Worm (Caenorhabditis elegans) whole organism, L4 larva: ENCODE measurements around the gene C08G5.6.

Source experiments
- Y105C5A.15 ChIP-seq: fragments of 200-800 bp; sonication (Bioruptor generic); IDR thresholded peaks from 2 replicates; pipeline ENCODE4 v1.3.6; 2022; ENCODE audit warnings: missing genetic modification characterization, missing compliant biosample characterization
- Y48G9A.11 ChIP-seq: fragments of 200-800 bp; sonication (Bioruptor generic); IDR thresholded peaks from 2 replicates; pipeline ENCODE4 v1.3.6; 2022; ENCODE audit warnings: missing genetic modification reagents, missing genetic modification characterization, missing compliant biosample characterization
- Y5F2A.4 ChIP-seq: fragments of 200-800 bp; sonication (Bioruptor generic); optimal IDR thresholded peaks from 2 replicates; lab custom pipeline; 2018; ENCODE audit warnings: mild to moderate bottlenecking, missing genetic modification characterization, missing compliant biosample characterization
- Y75B8A.6 ChIP-seq: fragments of 200-800 bp; sonication (Bioruptor generic); IDR thresholded peaks from 2 replicates; pipeline ENCODE4 v1.3.6; 2022; ENCODE audit warnings: missing genetic modification reagents, missing genetic modification characterization, missing compliant biosample characterization
- aha-1 ChIP-seq: fragments of 150-350 bp; peaks from one replicate; lab custom pipeline; 2014; ENCODE audit warnings: missing biosample characterization, missing genetic modification characterization
- aly-2 ChIP-seq: sonication (generic microtip); optimal IDR thresholded peaks from 2 replicates; lab custom pipeline; 2018; ENCODE audit warnings: missing biosample characterization, missing genetic modification characterization
- ceh-32 ChIP-seq: sonication (generic microtip); optimal IDR thresholded peaks from 2 replicates; lab custom pipeline; 2016; ENCODE audit warnings: mild to moderate bottlenecking, missing genetic modification characterization, missing compliant biosample characterization; ENCODE audit not compliant: poor library complexity
- ceh-44 ChIP-seq: fragments of 200-800 bp; sonication (Bioruptor generic); IDR thresholded peaks from 2 replicates; pipeline ENCODE4 v1.3.6; 2022; ENCODE audit warnings: missing genetic modification reagents, missing genetic modification characterization, missing compliant biosample characterization
- ceh-82 ChIP-seq: sonication (generic microtip); optimal IDR thresholded peaks from 2 replicates; lab custom pipeline; 2017; ENCODE audit warnings: missing biosample characterization, missing genetic modification characterization
- daf-16 ChIP-seq, 3 experiments: sonication (generic microtip); optimal IDR thresholded peaks; 2 replicates each; lab custom pipeline; 2016 to 2017; ENCODE audit warnings: missing genetic modification characterization in 3 of 3, missing genetic modification reagents in 3 of 3, mild to moderate bottlenecking in 2 of 3, missing compliant biosample characterization in 2 of 3, missing biosample characterization in 1 of 3, moderate library complexity in 1 of 3
- daf-19 ChIP-seq: fragments of 200-800 bp; sonication (Bioruptor generic); conservative IDR thresholded peaks from 2 replicates; pipeline ENCODE4 v1.3.6; 2022; ENCODE audit warnings: missing genetic modification characterization, missing compliant biosample characterization
- dmd-8 ChIP-seq: fragments of 200-800 bp; sonication (Bioruptor generic); IDR thresholded peaks from 2 replicates; pipeline ENCODE4 v1.3.6; 2022; ENCODE audit warnings: missing genetic modification characterization, missing compliant biosample characterization
- dmd-9 ChIP-seq: fragments of 200-800 bp; sonication (Bioruptor generic); IDR thresholded peaks from 2 replicates; pipeline ENCODE4 v1.3.6; 2022; ENCODE audit warnings: missing genetic modification reagents, missing genetic modification characterization, missing compliant biosample characterization
- fkh-10 ChIP-seq: fragments of 150-350 bp; optimal IDR thresholded peaks from 2 replicates; lab custom pipeline; 2014; ENCODE audit warnings: missing biosample characterization, missing genetic modification reagents, missing genetic modification characterization
- jun-1 ChIP-seq: fragments of 150-350 bp; optimal IDR thresholded peaks from 2 replicates; lab custom pipeline; 2014; ENCODE audit warnings: missing biosample characterization, missing genetic modification reagents, missing genetic modification characterization
- lin-15B ChIP-seq: fragments of 150-350 bp; sonication (generic microtip); optimal IDR thresholded peaks from 3 replicates; lab custom pipeline; 2014; ENCODE audit warnings: missing biosample characterization, missing genetic modification characterization
- lin-38 ChIP-seq: fragments of 200-800 bp; sonication (Bioruptor generic); IDR thresholded peaks from 2 replicates; pipeline ENCODE4 v1.3.6; 2022; ENCODE audit warnings: missing genetic modification reagents, missing genetic modification characterization, missing compliant biosample characterization
- lir-3 ChIP-seq: sonication (generic microtip); optimal IDR thresholded peaks from 2 replicates; lab custom pipeline; 2016; ENCODE audit warnings: mild to moderate bottlenecking, missing genetic modification characterization, missing compliant biosample characterization
- madf-5 ChIP-seq, 2 experiments: fragments of 200-800 bp; sonication (Bioruptor generic); IDR thresholded peaks; 2 replicates each; pipeline ENCODE4 v1.3.6; 2022; ENCODE audit warnings: missing compliant biosample characterization in 2 of 2, missing genetic modification characterization in 2 of 2
- madf-9 ChIP-seq: fragments of 200-800 bp; sonication (Bioruptor generic); conservative IDR thresholded peaks from 2 replicates; pipeline ENCODE4 v1.3.6; 2022; ENCODE audit warnings: missing genetic modification reagents, missing genetic modification characterization, missing compliant biosample characterization
- mdt-29 ChIP-seq: fragments of 200-800 bp; sonication (Bioruptor generic); IDR thresholded peaks from 2 replicates; pipeline ENCODE4 v1.3.6; 2022; ENCODE audit warnings: missing genetic modification reagents, missing genetic modification characterization, missing compliant biosample characterization
- mes-2 ChIP-seq: sonication (generic microtip); optimal IDR thresholded peaks from 2 replicates; lab custom pipeline; 2016; ENCODE audit warnings: missing genotype, mild to moderate bottlenecking, missing genetic modification characterization, missing compliant biosample characterization; ENCODE audit not compliant: poor library complexity, severe bottlenecking
- mxl-2 ChIP-seq: fragments of 200-800 bp; sonication (Bioruptor generic); conservative IDR thresholded peaks from 2 replicates; pipeline ENCODE4 v1.3.6; 2022; ENCODE audit warnings: missing genetic modification reagents, missing genetic modification characterization, missing compliant biosample characterization
- nhr-10 ChIP-seq: fragments of 150-350 bp; optimal IDR thresholded peaks from 2 replicates; lab custom pipeline; 2014; ENCODE audit warnings: missing biosample characterization, missing genetic modification characterization
- nhr-11 ChIP-seq: fragments of 150-350 bp; optimal IDR thresholded peaks from 2 replicates; lab custom pipeline; 2014; ENCODE audit warnings: missing biosample characterization, missing genetic modification characterization
- nhr-76 ChIP-seq: fragments of 150-350 bp; optimal IDR thresholded peaks from 2 replicates; lab custom pipeline; 2014; ENCODE audit warnings: missing biosample characterization, missing genetic modification characterization
- skn-1 ChIP-seq: fragments of 150-350 bp; optimal IDR thresholded peaks from 2 replicates; lab custom pipeline; 2014; ENCODE audit warnings: missing biosample characterization, missing genetic modification characterization
- snpc-1.2 ChIP-seq: fragments of 200-800 bp; sonication (Bioruptor generic); IDR thresholded peaks from 2 replicates; pipeline ENCODE4 v1.3.6; 2022; ENCODE audit warnings: missing genetic modification reagents, missing genetic modification characterization, missing compliant biosample characterization
- spr-1 ChIP-seq: sonication (generic microtip); optimal IDR thresholded peaks from 2 replicates; lab custom pipeline; 2016; ENCODE audit warnings: mild to moderate bottlenecking, missing genetic modification characterization, missing compliant biosample characterization
- tag-97 ChIP-seq: fragments of 200-800 bp; sonication (Bioruptor generic); IDR thresholded peaks from 2 replicates; pipeline ENCODE4 v1.3.6; 2022; ENCODE audit warnings: missing genetic modification characterization, missing compliant biosample characterization
- unc-62 ChIP-seq, 3 experiments: fragments of 150-350 bp in 1 of 3; sonication (generic microtip); optimal IDR thresholded peaks in 2 of 3; peaks in 1 of 3; 1 replicate in 1 of 3; 2 replicates in 2 of 3; lab custom pipeline; 2014 to 2017; ENCODE audit warnings: missing biosample characterization in 3 of 3, missing genetic modification characterization in 3 of 3, missing genetic modification reagents in 3 of 3, missing genotype in 1 of 3
- zfp-3 ChIP-seq: fragments of 200-800 bp; sonication (Bioruptor generic); conservative IDR thresholded peaks from 2 replicates; pipeline ENCODE4 v1.3.6; 2022; ENCODE audit warnings: missing genetic modification reagents, missing genetic modification characterization, missing compliant biosample characterization

The C08G5.6 gene

DNA sequence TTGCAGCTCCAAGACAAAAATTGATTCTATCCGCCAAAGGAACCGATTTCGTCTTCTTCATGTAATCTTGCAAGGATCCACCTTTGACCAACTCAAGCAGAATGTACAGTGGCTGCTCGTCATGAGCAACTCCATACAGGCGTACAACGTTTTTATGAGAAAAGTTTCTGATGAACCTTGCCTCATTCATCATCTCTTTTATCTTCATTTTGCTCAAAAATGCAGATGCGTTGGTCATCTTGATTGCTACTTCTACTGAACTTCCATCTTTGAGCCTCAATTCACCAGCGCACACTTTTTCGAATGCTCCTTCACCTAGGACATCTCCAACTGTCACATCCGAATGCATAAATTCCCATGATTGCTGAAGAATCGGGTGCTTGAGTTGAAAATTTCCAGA, 26.6 kb downstream of the C08G5.6 start:
- peak in 1 of 2 experiments; percentile 93 for TF ChIP-seq unc-62 (GFP tag; optimal IDR thresholded peaks at IDR 0.05 in 1 of 2; lab: Kevin White, UChicago)
- TF ChIP-seq unc-62 (tag; optimal IDR thresholded peaks at IDR 0.05; lab: Kevin White, UChicago): no peak
- TF ChIP-seq lir-3: no peak
- TF ChIP-seq, all 104 proteins: peak for 1

DNA sequence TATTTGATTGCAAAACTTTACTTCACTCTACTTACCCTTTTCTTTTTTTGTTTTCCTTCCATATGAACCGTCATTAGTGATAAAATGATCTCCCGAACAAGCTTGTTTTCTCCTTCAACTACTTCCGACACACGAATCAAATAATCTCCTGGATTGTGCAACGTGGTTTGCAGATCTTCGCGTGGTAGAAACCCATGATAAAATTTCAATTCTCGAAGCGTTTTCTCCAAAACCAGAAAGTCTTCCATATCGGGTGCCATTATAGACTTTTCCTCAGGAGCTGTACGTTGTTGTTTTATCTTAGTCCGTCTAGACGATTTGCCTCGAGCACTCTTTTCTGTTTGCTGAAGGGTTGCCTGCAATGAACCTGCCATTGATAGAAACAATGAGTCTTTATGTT, 27.1 kb downstream of the C08G5.6 start:
- TF ChIP-seq Y105C5A.15 (GFP tag; lab: Robert Waterston, UW) (no peak), madf-5 (GFP tag; IDR thresholded peaks at IDR 0.05; lab: Robert Waterston, UW) (no peak), aha-1 (tag; lab: Kevin White, UChicago) (peak; percentile 91), aly-2 (tag; lab: Kevin White, UChicago) (no peak), nhr-11 (no peak), lin-15B (no peak), zfp-3 (GFP tag; lab: Robert Waterston, UW) (no peak)

DNA sequence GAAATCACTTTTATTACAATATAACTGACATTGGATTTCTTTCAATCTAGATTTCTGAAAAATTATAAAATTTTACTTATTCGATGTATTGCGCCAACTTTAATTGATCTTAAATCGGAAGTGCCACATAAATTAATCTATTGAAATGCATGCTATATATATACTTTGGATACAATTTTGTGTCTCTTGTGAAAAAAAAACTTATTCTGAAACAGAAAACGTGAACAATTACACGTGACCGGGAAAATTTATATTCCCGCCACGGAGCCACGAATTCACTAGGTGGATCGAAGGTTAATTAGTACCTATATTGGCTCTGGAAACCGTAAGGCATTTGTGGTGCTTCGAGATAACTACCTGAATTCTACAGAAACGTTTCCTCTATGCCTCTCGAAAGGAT, 29.3 kb downstream of the C08G5.6 start, which contains the start of gene F46F5.14:
Gene F46F5.14, plus strand, starts transcription at position 301 of the 400 bp plus-strand sequence.
- TF ChIP-seq Y48G9A.11 (no peak), mes-2 (tag; lab: Kevin White, UChicago) (no peak), ceh-32 (tag; lab: Kevin White, UChicago) (no peak), nhr-11 (no peak), zfp-3 (GFP tag; lab: Robert Waterston, UW) (no peak), ceh-82 (tag; lab: Kevin White, UChicago) (no peak), daf-16 (GFP tag; optimal IDR thresholded peaks at IDR 0.05; lab: Kevin White, UChicago) (no peak), daf-16 (tag; optimal IDR thresholded peaks at IDR 0.05; lab: Kevin White, UChicago) (no peak), dmd-9 (GFP tag; lab: Robert Waterston, UW) (no peak), dmd-8 (no peak), Y75B8A.6 (GFP tag; lab: Robert Waterston, UW) (no peak), skn-1 (tag; lab: Kevin White, UChicago) (no peak)
- TF ChIP-seq, all 104 proteins: peak for 0

DNA sequence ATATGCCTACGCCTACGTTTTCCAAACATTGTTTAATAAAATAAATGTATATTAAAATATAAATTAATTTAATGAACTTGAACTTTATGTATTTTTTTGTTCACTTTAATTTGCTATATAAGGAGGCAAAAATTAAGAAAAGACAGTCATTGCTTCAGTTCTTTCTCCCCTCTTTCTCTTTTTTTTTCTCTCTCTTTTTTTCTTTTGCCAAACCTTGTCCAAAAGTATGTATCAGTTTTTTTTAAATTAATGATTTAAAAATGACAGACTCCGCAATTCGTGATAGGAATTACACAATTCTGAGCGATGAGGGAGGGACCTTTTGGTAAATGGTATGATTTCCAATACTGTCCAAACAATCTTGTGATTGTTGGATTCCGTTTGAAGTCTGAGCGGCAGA, 32.7 kb downstream of the C08G5.6 start, which contains the start of gene F46F5.13:
Gene F46F5.13, plus strand, starts transcription at position 301 of the 400 bp plus-strand sequence.
- TF ChIP-seq daf-19 (no peak), Y75B8A.6 (GFP tag; lab: Robert Waterston, UW) (no peak), nhr-10 (tag; lab: Kevin White, UChicago) (no peak), madf-9 (GFP tag; lab: Robert Waterston, UW) (no peak), tag-97 (GFP tag; lab: Robert Waterston, UW) (no peak), jun-1 (tag; lab: Kevin White, UChicago) (no peak), snpc-1.2 (GFP tag; lab: Robert Waterston, UW) (no peak)

DNA sequence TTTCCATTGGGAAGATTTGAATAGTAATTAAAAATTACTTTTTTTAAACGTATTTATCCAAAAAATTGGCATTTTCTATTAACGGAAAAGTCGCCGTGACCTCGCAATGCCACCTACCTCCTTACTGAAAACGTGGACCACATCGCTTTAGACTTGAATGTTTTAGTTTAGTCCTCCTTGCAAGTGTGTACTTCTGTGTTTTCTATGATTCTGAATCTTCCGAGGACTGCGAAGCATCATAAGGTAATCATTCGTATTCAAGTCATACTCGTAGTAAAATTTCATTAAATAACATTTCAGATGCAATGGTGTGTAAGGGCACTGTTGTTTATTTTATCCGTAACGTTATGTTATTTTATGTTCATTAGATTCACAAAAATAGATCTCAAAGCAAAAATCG, 38.1 kb downstream of the C08G5.6 start, which contains the start of gene F46F5.11:
Gene F46F5.11, plus strand, starts transcription at position 301 of the 400 bp plus-strand sequence.
- TF ChIP-seq ceh-44 (GFP tag; lab: Robert Waterston, UW): no peak
- TF ChIP-seq unc-62 (GFP tag; optimal IDR thresholded peaks at IDR 0.05 in 1 of 2; lab: Kevin White, UChicago): no peak
- TF ChIP-seq unc-62 (tag; optimal IDR thresholded peaks at IDR 0.05; lab: Kevin White, UChicago): no peak
- TF ChIP-seq aha-1 (tag; lab: Kevin White, UChicago): no peak
- TF ChIP-seq mxl-2 (GFP tag; lab: Robert Waterston, UW): no peak
- no peak for TF ChIP-seq nhr-11
- TF ChIP-seq spr-1 (tag; lab: Kevin White, UChicago): no peak
- no peak for TF ChIP-seq Y5F2A.4 (GFP tag; lab: Kevin White, UChicago)
- TF ChIP-seq nhr-76: no peak
- no peak for TF ChIP-seq fkh-10 (GFP tag; lab: Kevin White, UChicago)
- TF ChIP-seq mdt-29 (GFP tag; lab: Robert Waterston, UW): no peak
- TF ChIP-seq lin-38 (GFP tag; lab: Robert Waterston, UW): no peak
